Fruit fly (Drosophila melanogaster): Measurements from ENCODE around the gene CG34277.

CG34277 gene

dm6 chr3R:5357935-5358414, 11.4 kb upstream of the CG34277 start, which contains the start of gene Prosbeta7:
Gene Prosbeta7, minus strand, starts transcription at chr3R:5358364.
- TF ChIP-seq stwl (tag; optimal IDR thresholded peaks at IDR 0.05) (peak; percentile 100), chinmo (GFP tag; IDR thresholded peaks at IDR 0.05; ENCODE audit: partially characterized antibody) (no peak), CG34422 (GFP tag; IDR thresholded peaks at IDR 0.05) (peak; percentile 53; the same call in 1 of the 3 replicates), Gug (GFP tag; IDR thresholded peaks at IDR 0.05) (no peak), tll (GFP tag; optimal IDR thresholded peaks at IDR 0.05) (peak in 1 of 2 experiments; percentile 72), org-1 (GFP tag; optimal IDR thresholded peaks at IDR 0.05) (no peak), gro (GFP tag; optimal IDR thresholded peaks at IDR 0.05) (peak; percentile 6), tna (GFP tag; IDR thresholded peaks at IDR 0.05; ENCODE audit: partially characterized antibody) (0 out of 2 replicates have a peak, but pooled peaks have one; percentile 18), dm (GFP tag; optimal IDR thresholded peaks at IDR 0.05) (peak; percentile 17), CG34224 (GFP tag; IDR thresholded peaks at IDR 0.05; ENCODE audit: partially characterized antibody) (peak; percentile 83), NFAT (GFP tag; IDR thresholded peaks at IDR 0.05) (no peak), Drgx (GFP tag; IDR thresholded peaks at IDR 0.05) (no peak), CG3407 (GFP tag; optimal IDR thresholded peaks at IDR 0.05) (no peak), CTCF (GFP tag; optimal IDR thresholded peaks at IDR 0.05) (no peak), CG7745 (tag; optimal IDR thresholded peaks at IDR 0.05) (peak; percentile 12), ftz-f1 (GFP tag; optimal IDR thresholded peaks at IDR 0.05) (peak; percentile 10), Sry-δ (GFP tag; optimal IDR thresholded peaks at IDR 0.05) (peak; percentile 5), CG15514 (GFP tag; optimal IDR thresholded peaks at IDR 0.05) (peak; percentile 97), CG12659 (GFP tag; optimal IDR thresholded peaks at IDR 0.05) (peak; percentile 59), CG16863 (GFP tag; optimal IDR thresholded peaks at IDR 0.05) (no peak), knrl (GFP tag; IDR thresholded peaks at IDR 0.05; ENCODE audit: partially characterized antibody) (peak; percentile 47; the same call in 1 of the 3 replicates), vnd (GFP tag; IDR thresholded peaks at IDR 0.05; ENCODE audit: partially characterized antibody) (peak; percentile 8; the same call in 1 of the 3 replicates), grau (tag; optimal IDR thresholded peaks at IDR 0.05) (peak; percentile 4), CG17612 (GFP tag; IDR thresholded peaks at IDR 0.05) (no peak), luna (GFP tag; optimal IDR thresholded peaks at IDR 0.05) (no peak), ewg (GFP tag; optimal IDR thresholded peaks at IDR 0.05) (no peak), CG1603 (tag; optimal IDR thresholded peaks at IDR 0.05) (peak; percentile 68), hbn (GFP tag; IDR thresholded peaks at IDR 0.05; ENCODE audit: partially characterized antibody) (peak; percentile 76), nerfin-2 (GFP tag; IDR thresholded peaks at IDR 0.05; ENCODE audit: partially characterized antibody) (0 out of 2 replicates have a peak, but pooled peaks have one; percentile 30), Stat92E (GFP tag; optimal IDR thresholded peaks at IDR 0.05) (peak in 1 of 3 experiments; percentile 14), CG10267 (tag; optimal IDR thresholded peaks at IDR 0.05) (peak; percentile 26), CG12391 (tag; optimal IDR thresholded peaks at IDR 0.05) (no peak), YL-1 (GFP tag; optimal IDR thresholded peaks at IDR 0.05) (peak; percentile 39), Bgb (GFP tag; IDR thresholded peaks at IDR 0.05; ENCODE audit: partially characterized antibody) (peak; percentile 78), Poxn (GFP tag; IDR thresholded peaks at IDR 0.05) (no peak), crp (GFP tag; optimal IDR thresholded peaks at IDR 0.05) (peak in 1 of 2 experiments; percentile 44), Med (GFP tag) (peak; percentile 39), tup (GFP tag; optimal IDR thresholded peaks at IDR 0.05) (no peak), MESR4 (GFP tag; optimal IDR thresholded peaks at IDR 0.05) (peak; percentile 90), E2f2 (GFP tag; IDR thresholded peaks at IDR 0.05) (peak; percentile 56), Myb (GFP tag; optimal IDR thresholded peaks at IDR 0.05) (peak; percentile 34), exex (tag; optimal IDR thresholded peaks at IDR 0.05) (no peak), CG4617 (GFP tag; optimal IDR thresholded peaks at IDR 0.05; ENCODE audit: borderline replicate concordance) (peak; percentile 68), ac (GFP tag; optimal IDR thresholded peaks at IDR 0.05) (no peak), gfzf (GFP tag; optimal IDR thresholded peaks at IDR 0.05) (peak; percentile 92), sd (tag; optimal IDR thresholded peaks at IDR 0.05) (peak; percentile 35), CG12299 (tag; optimal IDR thresholded peaks at IDR 0.05) (no peak), mam (GFP tag; optimal IDR thresholded peaks at IDR 0.05) (no peak)
